Worm (Caenorhabditis elegans) whole organism, midembryonic: Measurements from ENCODE around the gene B0252.11.

Source experiments
- T22C8.4 ChIP-seq: fragments of 200-800 bp; sonication (Bioruptor generic); IDR thresholded peaks from 2 replicates; pipeline ENCODE4 v1.3.6; 2022; ENCODE audit warnings: missing genetic modification characterization, missing compliant biosample characterization
- cog-1 ChIP-seq: sonication (generic microtip); optimal IDR thresholded peaks from 2 replicates; lab custom pipeline; 2016; ENCODE audit warnings: missing genetic modification characterization, missing compliant biosample characterization
- flt-1 ChIP-seq: fragments of 200-800 bp; sonication (Bioruptor generic); IDR thresholded peaks from 2 replicates; pipeline ENCODE4 v1.3.6; 2022; ENCODE audit warnings: missing genetic modification characterization, missing compliant biosample characterization
- klf-2 ChIP-seq: fragments of 200-800 bp; sonication (Bioruptor generic); conservative IDR thresholded peaks from 2 replicates; pipeline ENCODE4 v1.3.6; 2022; ENCODE audit warnings: missing genetic modification reagents, missing genetic modification characterization, missing compliant biosample characterization
- med-1 ChIP-seq: sonication (generic microtip); optimal IDR thresholded peaks from 2 replicates; lab custom pipeline; 2017; ENCODE audit warnings: missing genetic modification characterization, mild to moderate bottlenecking, missing compliant biosample characterization, antibody characterized with exemption, missing genetic modification reagents; ENCODE audit not compliant: insufficient read depth
- ref-1 ChIP-seq: fragments of 200-800 bp; sonication (Bioruptor generic); conservative IDR thresholded peaks from 2 replicates; pipeline ENCODE4 v1.3.6; 2022; ENCODE audit warnings: missing genetic modification reagents, missing genetic modification characterization, missing compliant biosample characterization
- tab-1 ChIP-seq: fragments of 200-800 bp; sonication (Bioruptor generic); IDR thresholded peaks from 2 replicates; pipeline ENCODE4 v1.3.6; 2022; ENCODE audit warnings: missing genetic modification characterization, missing compliant biosample characterization
- ztf-23 ChIP-seq: fragments of 200-800 bp; sonication (Bioruptor generic); IDR thresholded peaks from 2 replicates; pipeline ENCODE4 v1.3.6; 2022; ENCODE audit warnings: missing genetic modification reagents, missing genetic modification characterization, missing compliant biosample characterization
- ztf-29 ChIP-seq: fragments of 200-800 bp; sonication (Bioruptor generic); IDR thresholded peaks from 2 replicates; pipeline ENCODE4 v1.3.6; 2022; ENCODE audit warnings: missing genetic modification reagents, missing genetic modification characterization, missing compliant biosample characterization

DNA sequence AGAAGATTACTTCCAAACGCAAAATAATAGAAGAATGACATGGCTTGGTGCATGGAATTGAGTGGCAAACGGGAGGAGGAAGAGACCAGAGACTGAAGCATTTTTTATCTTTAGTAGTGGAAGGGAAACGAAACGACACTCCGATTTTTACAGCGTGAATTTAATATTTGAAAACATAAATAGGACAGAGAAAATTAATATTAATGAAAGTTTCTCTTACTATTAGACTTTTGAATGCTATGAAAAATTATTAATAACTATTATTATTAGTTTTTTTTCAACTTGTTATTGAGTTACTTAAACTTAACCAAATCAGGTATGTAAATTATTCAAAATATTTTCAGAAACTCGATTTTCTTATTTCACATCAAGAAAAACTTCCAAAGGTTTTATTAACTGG, 37.5 kb downstream of the B0252.11 start, which contains the start of gene C44B7.7:
- no peak for TF ChIP-seq flt-1
- no peak for TF ChIP-seq cog-1 (tag; lab: Kevin White, UChicago)
- no peak for TF ChIP-seq ztf-29
- no peak for TF ChIP-seq ztf-23
- TF ChIP-seq ref-1 (GFP tag; lab: Robert Waterston, UW) = no peak
- TF ChIP-seq tab-1 (GFP tag; lab: Robert Waterston, UW) = no peak
- no peak for TF ChIP-seq med-1
- TF ChIP-seq T22C8.4 = no peak
- TF ChIP-seq klf-2 = no peak
